Worm (Caenorhabditis elegans) whole organism, mixed stage, embryonic: ENCODE data around the gene puf-8.
A peak's percentile ranks its signal among the peaks of the same experiment; 100 is the strongest.

Source experiments
- M03D4.4 ChIP-seq: sonication (generic microtip); optimal IDR thresholded peaks from 2 replicates; lab custom pipeline; 2017; ENCODE audit warnings: mild to moderate bottlenecking, missing genetic modification characterization, missing compliant biosample characterization
- bed-3 ChIP-seq: fragments of 200-800 bp; sonication (Bioruptor generic); optimal IDR thresholded peaks from 3 replicates; lab custom pipeline; 2018; ENCODE audit warnings: mild to moderate bottlenecking, missing genetic modification characterization, moderate library complexity, missing compliant biosample characterization
- blmp-1 ChIP-seq: fragments of 150-350 bp; optimal IDR thresholded peaks from 2 replicates; lab custom pipeline; 2014; ENCODE audit warnings: missing biosample characterization, missing genetic modification characterization
- ceh-39 ChIP-seq: fragments of 150-350 bp; optimal IDR thresholded peaks from 2 replicates; lab custom pipeline; 2014; ENCODE audit warnings: missing biosample characterization, missing genetic modification characterization
- ceh-43 ChIP-seq: fragments of 200-800 bp; sonication (Bioruptor generic); optimal IDR thresholded peaks from 2 replicates; lab custom pipeline; 2018; ENCODE audit warnings: mild to moderate bottlenecking, missing genetic modification characterization, moderate library complexity, missing compliant biosample characterization
- ceh-83 ChIP-seq: fragments of 200-800 bp; sonication (Bioruptor generic); optimal IDR thresholded peaks from 2 replicates; lab custom pipeline; 2018; ENCODE audit warnings: mild to moderate bottlenecking, missing genetic modification characterization, missing compliant biosample characterization
- ces-1 ChIP-seq: fragments of 150-350 bp; optimal IDR thresholded peaks from 2 replicates; lab custom pipeline; 2014; ENCODE audit warnings: missing biosample characterization, missing genetic modification reagents, missing genetic modification characterization
- cnd-1 ChIP-seq: fragments of 200-800 bp; sonication (Bioruptor generic); optimal IDR thresholded peaks from 2 replicates; lab custom pipeline; 2018; ENCODE audit warnings: mild to moderate bottlenecking, missing genetic modification characterization, missing compliant biosample characterization
- drap-1 ChIP-seq: fragments of 200-800 bp; sonication (Bioruptor generic); optimal IDR thresholded peaks from 3 replicates; lab custom pipeline; 2018; ENCODE audit warnings: mild to moderate bottlenecking, missing genetic modification characterization, missing compliant biosample characterization
- elt-1 ChIP-seq: sonication (generic microtip); optimal IDR thresholded peaks from 2 replicates; lab custom pipeline; 2017; ENCODE audit warnings: missing genetic modification characterization, mild to moderate bottlenecking, missing compliant biosample characterization, antibody characterized with exemption, moderate library complexity, borderline replicate concordance; ENCODE audit not compliant: insufficient read depth
- elt-3 ChIP-seq: fragments of 150-350 bp; optimal IDR thresholded peaks from 2 replicates; lab custom pipeline; 2014; ENCODE audit warnings: missing biosample characterization, missing genetic modification characterization
- ham-2 ChIP-seq: fragments of 200-800 bp; sonication (Bioruptor generic); optimal IDR thresholded peaks from 2 replicates; lab custom pipeline; 2018; ENCODE audit warnings: mild to moderate bottlenecking, missing genetic modification characterization, missing compliant biosample characterization
- hlh-1 ChIP-seq: fragments of 150-350 bp; optimal IDR thresholded peaks from 2 replicates; lab custom pipeline; 2014; ENCODE audit warnings: missing biosample characterization, missing genetic modification reagents, missing genetic modification characterization
- lin-32 ChIP-seq: fragments of 200-800 bp; sonication (Bioruptor generic); optimal IDR thresholded peaks from 2 replicates; lab custom pipeline; 2018; ENCODE audit warnings: mild to moderate bottlenecking, missing genetic modification characterization, missing compliant biosample characterization
- lsy-2 ChIP-seq: fragments of 150-350 bp; optimal IDR thresholded peaks from 2 replicates; lab custom pipeline; 2014; ENCODE audit warnings: missing biosample characterization, missing genetic modification characterization
- mep-1 ChIP-seq: fragments of 150-350 bp; optimal IDR thresholded peaks from 2 replicates; lab custom pipeline; 2017; ENCODE audit warnings: missing biosample characterization, missing genetic modification reagents, missing genetic modification characterization, inconsistent platforms
- mls-2 ChIP-seq: sonication (generic microtip); optimal IDR thresholded peaks from 2 replicates; lab custom pipeline; 2016; ENCODE audit warnings: mild to moderate bottlenecking, missing genetic modification characterization, moderate library complexity, missing compliant biosample characterization
- nhr-12 ChIP-seq: fragments of 150-350 bp; optimal IDR thresholded peaks from 2 replicates; lab custom pipeline; 2014; ENCODE audit warnings: missing biosample characterization, missing genetic modification characterization
- nhr-2 ChIP-seq: fragments of 150-350 bp; optimal IDR thresholded peaks from 2 replicates; lab custom pipeline; 2014; ENCODE audit warnings: missing biosample characterization, missing genetic modification characterization
- nhr-237 ChIP-seq: fragments of 150-350 bp; optimal IDR thresholded peaks from 2 replicates; lab custom pipeline; 2014; ENCODE audit warnings: missing biosample characterization, missing genetic modification characterization
- nhr-28 ChIP-seq: fragments of 150-350 bp; optimal IDR thresholded peaks from 2 replicates; lab custom pipeline; 2014; ENCODE audit warnings: missing biosample characterization, missing genetic modification characterization
- nhr-76 ChIP-seq: sonication (generic microtip); optimal IDR thresholded peaks from 2 replicates; lab custom pipeline; 2017; ENCODE audit warnings: missing biosample characterization, missing genetic modification characterization
- pha-4 ChIP-seq: fragments of 150-350 bp; optimal IDR thresholded peaks from 2 replicates; lab custom pipeline; 2018; ENCODE audit warnings: missing biosample characterization, missing genetic modification reagents, missing genetic modification characterization
- sem-2 ChIP-seq: fragments of 200-800 bp; sonication (Bioruptor generic); optimal IDR thresholded peaks from 2 replicates; lab custom pipeline; 2018; ENCODE audit warnings: mild to moderate bottlenecking, missing genetic modification characterization, missing compliant biosample characterization
- snpc-4 ChIP-seq: fragments of 150-350 bp; optimal IDR thresholded peaks from 2 replicates; lab custom pipeline; 2014; ENCODE audit warnings: missing biosample characterization, missing genetic modification characterization
- sptf-1 ChIP-seq: sonication (generic microtip); optimal IDR thresholded peaks from 2 replicates; lab custom pipeline; 2017; ENCODE audit warnings: mild to moderate bottlenecking, missing genetic modification characterization, moderate library complexity, missing compliant biosample characterization
- unc-120 ChIP-seq: sonication (generic microtip); optimal IDR thresholded peaks from 2 replicates; lab custom pipeline; 2017; ENCODE audit warnings: missing genetic modification characterization, missing compliant biosample characterization; ENCODE audit not compliant: poor library complexity, severe bottlenecking
- unc-39 ChIP-seq: fragments of 150-350 bp; optimal IDR thresholded peaks from 2 replicates; lab custom pipeline; 2014; ENCODE audit warnings: missing biosample characterization, missing genetic modification characterization
- unc-62 ChIP-seq: fragments of 150-350 bp; optimal IDR thresholded peaks from 2 replicates; lab custom pipeline; 2014; ENCODE audit warnings: missing biosample characterization, missing genetic modification reagents, missing genetic modification characterization
- zip-8 ChIP-seq: fragments of 150-350 bp; optimal IDR thresholded peaks from 2 replicates; lab custom pipeline; 2014; ENCODE audit warnings: missing biosample characterization, missing genetic modification characterization
- ztf-11 ChIP-seq: fragments of 150-350 bp; optimal IDR thresholded peaks from 2 replicates; lab custom pipeline; 2014; ENCODE audit warnings: missing biosample characterization, missing genetic modification characterization

puf-8 gene

ce11 chrII:7323317-7323716, 25.3 kb upstream of the puf-8 start:
- peak; percentile 24 for TF ChIP-seq unc-120
- no peak for TF ChIP-seq lsy-2
- no peak for TF ChIP-seq elt-1 (tag; lab: Kevin White, UChicago)
- no peak for TF ChIP-seq nhr-76
- TF ChIP-seq mep-1 (tag; lab: Kevin White, UChicago) = no peak
- TF ChIP-seq ceh-39 = no peak
- TF ChIP-seq hlh-1 (tag; lab: Kevin White, UChicago) = peak; percentile 70
- TF ChIP-seq, all 35 proteins: peak for 2

DNA sequence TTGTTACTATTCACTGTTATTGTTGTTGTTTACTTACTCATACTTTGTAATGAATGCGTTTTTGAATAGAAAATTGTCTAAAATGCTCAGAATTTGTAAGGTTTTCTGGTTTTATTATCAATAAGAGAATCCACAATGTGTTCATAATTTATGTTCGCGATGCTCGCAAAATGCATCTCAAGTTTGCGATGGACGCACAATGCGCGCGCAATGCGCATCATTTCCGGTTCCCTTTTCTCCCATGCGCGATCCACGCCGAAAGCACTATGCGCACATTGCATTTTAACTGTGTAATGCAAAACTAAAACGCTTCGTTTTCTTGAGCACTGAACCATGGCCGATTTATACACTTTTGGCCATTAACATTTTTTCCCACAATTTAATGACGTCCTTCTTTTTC, 21.4 kb upstream of the puf-8 start:
- TF ChIP-seq mls-2 (no peak), bed-3 (GFP tag; lab: Kevin White, UChicago) (no peak), lin-32 (no peak), unc-39 (tag; lab: Kevin White, UChicago) (no peak), unc-62 (GFP tag; lab: Kevin White, UChicago) (no peak), snpc-4 (tag; lab: Kevin White, UChicago) (no peak), zip-8 (no peak), ceh-39 (no peak), ztf-11 (tag; lab: Kevin White, UChicago) (no peak)

DNA sequence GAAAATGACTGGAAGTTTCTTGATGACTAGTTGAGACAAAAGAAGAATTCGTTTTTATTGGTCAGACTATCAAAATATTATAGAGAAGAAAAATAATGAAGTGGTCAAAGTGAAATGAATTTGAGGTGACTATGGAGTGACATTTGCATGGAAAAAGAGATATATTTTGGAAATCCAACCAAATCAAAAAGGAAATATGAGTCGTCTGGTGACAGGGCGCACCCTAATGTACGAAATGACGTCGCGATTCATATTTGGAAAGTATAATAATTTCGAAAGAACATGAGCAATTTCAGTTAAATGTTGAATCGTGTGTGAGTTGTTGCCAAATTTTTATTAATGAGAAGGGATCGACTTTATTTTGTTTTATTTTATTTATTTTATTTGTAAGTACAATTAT, 19.4 kb upstream of the puf-8 start, which contains the start of gene F21D12.2:
TSS of gene F21D12.2 (plus strand) at position 301 of the 400 bp plus-strand sequence.
- TF ChIP-seq ceh-43 (GFP tag; lab: Kevin White, UChicago) = no peak
- TF ChIP-seq nhr-76 = no peak
- TF ChIP-seq lsy-2 = no peak
- TF ChIP-seq ces-1 (GFP tag; lab: Kevin White, UChicago) = no peak
- no peak for TF ChIP-seq ham-2 (GFP tag; lab: Kevin White, UChicago)
- no peak for TF ChIP-seq cnd-1
- TF ChIP-seq sptf-1 (tag; lab: Kevin White, UChicago) = no peak
- TF ChIP-seq drap-1 (GFP tag; lab: Kevin White, UChicago) = no peak
- TF ChIP-seq hlh-1 (tag; lab: Kevin White, UChicago) = no peak
- no peak for TF ChIP-seq unc-62 (GFP tag; lab: Kevin White, UChicago)
- no peak for TF ChIP-seq elt-3 (tag; lab: Kevin White, UChicago)
- TF ChIP-seq ztf-11 (tag; lab: Kevin White, UChicago) = no peak
- no peak for TF ChIP-seq blmp-1 (tag; lab: Kevin White, UChicago)
- no peak for TF ChIP-seq mep-1 (tag; lab: Kevin White, UChicago)
- TF ChIP-seq nhr-2 (tag; lab: Kevin White, UChicago) = no peak
- no peak for TF ChIP-seq nhr-12
- TF ChIP-seq mls-2 = no peak
- no peak for TF ChIP-seq sem-2
- TF ChIP-seq unc-120 = no peak

DNA sequence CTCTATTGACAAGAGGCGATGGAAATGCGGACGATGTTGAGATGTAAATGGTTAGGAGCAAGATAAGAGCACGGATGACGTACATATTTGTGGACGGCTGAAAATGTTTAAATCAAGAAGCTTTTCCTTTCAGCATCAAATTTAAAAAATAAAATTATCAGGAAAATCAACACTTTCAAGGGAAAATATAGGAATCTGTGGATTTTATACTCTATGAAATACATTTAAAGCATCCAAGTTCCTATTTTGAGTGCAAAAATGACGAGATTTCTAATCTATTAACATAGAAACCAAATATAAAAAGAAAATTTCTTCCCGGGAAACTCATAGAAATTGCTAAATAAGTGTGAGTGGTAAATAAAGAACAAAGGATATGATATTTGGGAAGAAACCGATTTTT, 16.0 kb upstream of the puf-8 start, which contains the start of gene F45E12.6:
TSS of gene F45E12.6 (minus strand) at position 101 of the 400 bp plus-strand sequence.
- no peak for TF ChIP-seq sptf-1 (tag; lab: Kevin White, UChicago)
- TF ChIP-seq lsy-2 = no peak
- no peak for TF ChIP-seq ceh-83 (GFP tag; lab: Kevin White, UChicago)
- TF ChIP-seq elt-1 (tag; lab: Kevin White, UChicago) = no peak
- no peak for TF ChIP-seq drap-1 (GFP tag; lab: Kevin White, UChicago)
- no peak for TF ChIP-seq pha-4 (tag; lab: Kevin White, UChicago)
- no peak for TF ChIP-seq unc-62 (GFP tag; lab: Kevin White, UChicago)
- TF ChIP-seq nhr-2 (tag; lab: Kevin White, UChicago) = no peak
- TF ChIP-seq elt-3 (tag; lab: Kevin White, UChicago) = no peak
- no peak for TF ChIP-seq nhr-237 (tag; lab: Kevin White, UChicago)

DNA sequence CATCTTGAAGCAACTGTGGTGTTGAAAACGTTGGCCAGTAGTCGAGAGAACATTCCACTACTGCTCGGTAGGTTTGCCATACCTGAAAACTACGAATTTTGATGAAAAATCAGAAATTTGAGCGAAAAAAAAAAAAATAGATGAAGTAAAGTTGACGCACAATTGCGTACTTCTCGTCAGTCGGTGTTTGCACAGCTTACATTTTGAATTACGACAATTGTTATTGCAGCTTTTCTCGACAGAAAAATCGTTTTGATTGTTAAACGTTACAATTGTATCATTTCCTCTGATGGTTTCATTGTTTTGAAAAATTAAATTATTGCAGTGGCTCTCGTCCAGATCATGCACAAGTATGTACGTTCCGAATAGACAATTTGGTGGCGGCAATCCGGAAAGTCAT, 12.0 kb upstream of the puf-8 start, which contains the start of the genes F45E12.5 and cnep-1:
TSS of gene F45E12.5 (minus strand) at position 93 of the 400 bp plus-strand sequence.
TSS of gene cnep-1 (plus strand) at position 326 of the 400 bp plus-strand sequence.
- TF ChIP-seq pha-4 (tag; lab: Kevin White, UChicago) (no peak), bed-3 (GFP tag; lab: Kevin White, UChicago) (no peak), lin-32 (no peak), unc-62 (GFP tag; lab: Kevin White, UChicago) (no peak), hlh-1 (tag; lab: Kevin White, UChicago) (no peak), zip-8 (no peak), sptf-1 (tag; lab: Kevin White, UChicago) (no peak), M03D4.4 (no peak), ceh-43 (GFP tag; lab: Kevin White, UChicago) (no peak), nhr-2 (tag; lab: Kevin White, UChicago) (no peak), ces-1 (GFP tag; lab: Kevin White, UChicago) (no peak), nhr-28 (no peak), ceh-83 (GFP tag; lab: Kevin White, UChicago) (no peak), blmp-1 (tag; lab: Kevin White, UChicago) (no peak), nhr-12 (no peak)
- TF ChIP-seq, all 35 proteins: peak for 0
